Fruit fly (Drosophila melanogaster) whole organism: ENCODE results near the gene Ir85a.

ENCODE experiments used
- CG8478 ChIP-seq: fragments of >200 bp; optimal IDR thresholded peaks from 2 replicates; lab custom pipeline; 2018; ENCODE audit warnings: inconsistent platforms
- Dll ChIP-seq: fragments of >200 bp; optimal IDR thresholded peaks from 2 replicates; lab custom pipeline; 2017
- EcR ChIP-seq, 2 experiments: fragments of >200 bp; optimal IDR thresholded peaks; 2 replicates each; lab custom pipeline; 2017; ENCODE audit warnings: missing biosample characterization in 2 of 2, missing genetic modification characterization in 2 of 2, missing genetic modification reagents in 2 of 2
- pan ChIP-seq: fragments of >200 bp; optimal IDR thresholded peaks from 2 replicates; lab custom pipeline; 2017
- psq ChIP-seq: fragments of >200 bp; optimal IDR thresholded peaks from 2 replicates; lab custom pipeline; 2017
- usp ChIP-seq: fragments of >200 bp; optimal IDR thresholded peaks from 2 replicates; lab custom pipeline; 2017; ENCODE audit warnings: missing biosample characterization, missing genetic modification characterization, mixed read lengths

Ir85a gene

dm6 chr3R:8806638-8807037 is 12.2 kb downstream of the Ir85a start:
- TF ChIP-seq usp (GFP tag; lab: Kevin White, UChicago) (no peak), psq (no peak), Dll (no peak), EcR (GFP tag; optimal IDR thresholded peaks at IDR 0.05; lab: Kevin White, UChicago) (no peak), CG8478 (lab: Kevin White, UChicago) (no peak), pan (lab: Kevin White, UChicago) (no peak)

- TF ChIP-seq CG8478 (lab: Kevin White, UChicago) = no peak
- no peak for TF ChIP-seq pan (lab: Kevin White, UChicago)
- no peak for TF ChIP-seq Dll
- TF ChIP-seq psq = no peak
- TF ChIP-seq EcR (GFP tag; optimal IDR thresholded peaks at IDR 0.05; lab: Kevin White, UChicago) = no peak
- no peak for TF ChIP-seq usp (GFP tag; lab: Kevin White, UChicago)
Measured at dm6 chr3R:8807048-8807447, 12.6 kb downstream of the Ir85a start.

- TF ChIP-seq psq (no peak), pan (lab: Kevin White, UChicago) (no peak)
Measured at dm6 chr3R:8807831-8808517, 13.5 kb downstream of the Ir85a start.

- TF ChIP-seq pan (lab: Kevin White, UChicago) = no peak
- no peak for TF ChIP-seq EcR (GFP tag; optimal IDR thresholded peaks at IDR 0.05; lab: Kevin White, UChicago)
- TF ChIP-seq psq = no peak
- TF ChIP-seq usp (GFP tag; lab: Kevin White, UChicago) = no peak
- TF ChIP-seq CG8478 (lab: Kevin White, UChicago) = no peak
- TF ChIP-seq Dll = no peak
Measured at dm6 chr3R:8808518-8808921, 14.0 kb downstream of the Ir85a start.

DNA sequence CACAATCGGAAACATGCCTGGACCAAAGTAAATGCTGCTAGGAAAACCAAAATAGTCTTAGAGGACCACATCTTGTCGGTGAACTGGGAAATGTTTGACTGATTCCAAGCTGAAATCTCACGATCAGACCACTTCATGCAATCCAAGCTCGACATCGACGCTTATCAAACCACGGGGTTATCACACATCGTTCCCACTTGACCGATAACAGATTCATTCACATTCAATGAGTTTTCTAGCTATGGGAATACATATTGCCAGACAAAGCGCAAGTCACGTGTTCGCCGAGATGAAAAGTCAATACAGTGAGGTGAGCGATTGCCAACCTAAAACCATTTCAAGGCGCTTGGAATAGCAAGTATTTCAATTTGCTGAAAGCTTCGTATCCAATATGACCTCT is 15.2 kb downstream of the Ir85a start:
- TF ChIP-seq psq (no peak), Dll (no peak), usp (GFP tag; lab: Kevin White, UChicago) (no peak), CG8478 (lab: Kevin White, UChicago) (no peak), pan (lab: Kevin White, UChicago) (no peak)

- TF ChIP-seq psq (no peak), usp (GFP tag; lab: Kevin White, UChicago) (no peak), EcR (GFP tag; optimal IDR thresholded peaks at IDR 0.05; lab: Kevin White, UChicago) (no peak), CG8478 (lab: Kevin White, UChicago) (no peak), Dll (no peak), pan (lab: Kevin White, UChicago) (no peak)
Measured at dm6 chr3R:8810397-8811184, 16.1 kb downstream of the Ir85a start.

dm6 chr3R:8811323-8811936 is 16.9 kb downstream of the Ir85a start:
- TF ChIP-seq pan (lab: Kevin White, UChicago) (peak; percentile 94), EcR (GFP tag; optimal IDR thresholded peaks at IDR 0.05; lab: Kevin White, UChicago) (peak in 1 of 2 experiments; percentile 21), CG8478 (lab: Kevin White, UChicago) (no peak), usp (GFP tag; lab: Kevin White, UChicago) (no peak), psq (no peak), Dll (no peak)

- TF ChIP-seq Dll = no peak
- no peak for TF ChIP-seq pan (lab: Kevin White, UChicago)
- no peak for TF ChIP-seq CG8478 (lab: Kevin White, UChicago)
Measured at dm6 chr3R:8812342-8812966, 18.0 kb downstream of the Ir85a start.

DNA sequence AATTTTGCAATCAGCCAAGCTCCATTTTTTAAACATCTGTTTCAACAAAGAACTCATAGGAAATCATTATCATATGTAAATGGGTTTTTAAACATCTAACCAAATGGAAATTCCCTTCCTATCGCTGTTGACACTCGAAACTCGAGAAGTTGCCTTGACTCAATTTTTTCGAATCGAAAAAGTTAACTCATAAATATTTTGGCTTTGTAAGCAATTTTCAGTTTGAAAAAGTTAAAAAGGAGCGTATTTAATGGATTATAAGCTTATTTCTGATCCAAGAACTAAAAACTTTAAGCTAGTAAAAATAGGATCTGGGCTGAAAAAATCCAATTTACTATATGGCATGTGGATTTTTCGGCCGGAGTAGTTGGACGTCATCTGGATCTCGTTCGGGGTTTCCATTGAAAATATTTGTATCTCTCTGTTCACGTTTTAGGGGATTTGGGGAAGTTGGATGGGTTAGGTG is 18.7 kb downstream of the Ir85a start, which contains the start of gene CG9837:
Gene CG9837 (minus strand): TSS at position 416 of the 466 bp plus-strand sequence.
- TF ChIP-seq Dll (no peak), EcR (GFP tag; optimal IDR thresholded peaks at IDR 0.05; lab: Kevin White, UChicago) (no peak), psq (no peak), pan (lab: Kevin White, UChicago) (no peak), CG8478 (lab: Kevin White, UChicago) (no peak), usp (GFP tag; lab: Kevin White, UChicago) (no peak)

DNA sequence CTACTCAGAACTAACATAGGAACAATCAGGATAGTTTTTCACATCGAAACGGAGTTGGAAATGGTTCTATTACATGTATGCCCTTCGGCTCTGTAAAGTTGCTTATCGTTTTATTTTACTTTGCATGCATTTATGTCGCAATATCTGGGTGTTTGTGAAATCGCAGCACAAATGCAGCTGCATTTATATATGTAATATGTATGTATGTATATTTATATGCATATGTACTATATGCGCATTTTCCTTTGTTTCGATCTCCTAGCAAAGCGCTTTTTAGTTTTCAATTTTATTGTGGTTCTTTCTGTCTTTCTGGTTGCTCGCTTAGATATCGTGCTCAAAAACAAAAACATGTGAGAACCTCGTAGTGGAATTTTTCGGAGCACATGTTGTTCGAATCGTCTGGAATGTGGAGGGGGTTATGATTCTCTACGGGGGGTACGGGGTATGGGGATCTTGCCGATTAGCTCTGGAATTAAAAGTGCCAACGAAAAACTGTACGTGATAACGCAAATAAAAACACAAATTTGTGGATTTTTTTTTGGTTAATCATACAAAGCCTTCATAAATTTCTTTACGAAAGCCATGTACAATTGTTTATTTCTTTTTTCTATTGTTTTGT is 19.7 kb downstream of the Ir85a start:
- TF ChIP-seq CG8478 (lab: Kevin White, UChicago) (no peak), EcR (GFP tag; optimal IDR thresholded peaks at IDR 0.05; lab: Kevin White, UChicago) (no peak), Dll (no peak), psq (no peak), usp (GFP tag; lab: Kevin White, UChicago) (no peak), pan (lab: Kevin White, UChicago) (no peak)

DNA sequence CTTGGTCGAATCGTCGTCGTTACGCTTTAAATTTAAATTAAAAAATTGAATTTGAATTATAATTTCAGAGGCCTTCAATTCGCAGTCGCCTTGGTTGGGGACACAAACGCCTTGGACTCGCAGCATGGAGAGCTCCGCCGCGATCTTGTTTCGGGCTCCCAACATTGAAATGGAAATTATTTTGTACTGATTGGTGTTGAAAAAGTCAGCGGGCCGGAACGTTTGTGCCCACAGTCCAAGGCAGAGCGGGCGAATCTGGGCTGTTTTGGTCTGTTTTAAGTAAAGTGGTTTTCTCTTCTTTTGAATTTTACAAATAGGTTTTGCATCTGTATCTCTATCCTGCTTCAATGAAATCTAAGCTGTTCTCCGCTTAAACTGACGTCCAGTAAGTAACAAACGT is 20.6 kb downstream of the Ir85a start:
- TF ChIP-seq Dll (no peak), EcR (GFP tag; optimal IDR thresholded peaks at IDR 0.05; lab: Kevin White, UChicago) (no peak), CG8478 (lab: Kevin White, UChicago) (no peak), psq (no peak), usp (GFP tag; lab: Kevin White, UChicago) (no peak), pan (lab: Kevin White, UChicago) (no peak)
